Fruit fly (Drosophila melanogaster) whole organism, embryonic: Measurements from ENCODE around the gene alpha-Spec.

Experiments
- B-H2 ChIP-seq: fragments of 200-800 bp; sonication (Bioruptor generic); optimal IDR thresholded peaks from 2 replicates; lab custom pipeline; 2018; ENCODE audit warnings: missing biosample characterization, mild to moderate bottlenecking, missing genetic modification characterization
- Bteb2 ChIP-seq: fragments of 200-800 bp; sonication (Bioruptor generic); optimal IDR thresholded peaks from 2 replicates; lab custom pipeline; 2016; ENCODE audit warnings: missing biosample characterization, missing genetic modification characterization
- C15 ChIP-seq: fragments of 200-800 bp; sonication (Bioruptor generic); IDR thresholded peaks from 3 replicates; pipeline ENCODE4 v1.3.6; 2022; ENCODE audit warnings: missing biosample characterization, missing genetic modification characterization
- CG10543 ChIP-seq: fragments of 200-800 bp; sonication (Bioruptor generic); optimal IDR thresholded peaks from 3 replicates; lab custom pipeline; 2017; ENCODE audit warnings: missing biosample characterization, mild to moderate bottlenecking, missing genetic modification characterization, moderate library complexity
- CG12769 ChIP-seq: fragments of 200-800 bp; sonication (Bioruptor generic); optimal IDR thresholded peaks from 2 replicates; lab custom pipeline; 2019; ENCODE audit warnings: missing biosample characterization, mild to moderate bottlenecking, missing genetic modification characterization, moderate library complexity
- CG13123 ChIP-seq: fragments of 200-800 bp; sonication (Bioruptor generic); optimal IDR thresholded peaks from 2 replicates; lab custom pipeline; 2016; ENCODE audit warnings: missing biosample characterization, missing genetic modification characterization
- CG13624 ChIP-seq: fragments of 200-800 bp; sonication (Bioruptor generic); optimal IDR thresholded peaks from 2 replicates; lab custom pipeline; 2016; ENCODE audit warnings: missing biosample characterization, missing genetic modification characterization
- CG13894 ChIP-seq: fragments of 200-800 bp; sonication (Bioruptor generic); optimal IDR thresholded peaks from 3 replicates; lab custom pipeline; 2018; ENCODE audit warnings: missing biosample characterization, mild to moderate bottlenecking, missing genetic modification characterization, moderate library complexity
- CG15269 ChIP-seq: fragments of 200-800 bp; sonication (Bioruptor generic); optimal IDR thresholded peaks from 2 replicates; lab custom pipeline; 2018; ENCODE audit warnings: missing biosample characterization, mild to moderate bottlenecking, missing genetic modification characterization, moderate library complexity
- CG17186 ChIP-seq: fragments of 200-800 bp; sonication (Bioruptor generic); optimal IDR thresholded peaks from 3 replicates; lab custom pipeline; 2017; ENCODE audit warnings: missing biosample characterization, missing genetic modification reagents, missing genetic modification characterization
- CG2199 ChIP-seq: fragments of 200-800 bp; sonication (Bioruptor generic); IDR thresholded peaks from 3 replicates; pipeline ENCODE4 v1.3.6; 2022; ENCODE audit warnings: missing biosample characterization, missing genetic modification characterization
- CG2678 ChIP-seq: fragments of 200-800 bp; sonication (Bioruptor generic); optimal IDR thresholded peaks from 3 replicates; lab custom pipeline; 2019; ENCODE audit warnings: missing biosample characterization, mild to moderate bottlenecking, missing genetic modification characterization, moderate library complexity
- CG3995 ChIP-seq: fragments of 200-800 bp; sonication (Bioruptor generic); optimal IDR thresholded peaks from 3 replicates; lab custom pipeline; 2016; ENCODE audit warnings: missing biosample characterization, missing genetic modification characterization
- CG4328 ChIP-seq: fragments of 200-800 bp; sonication (Bioruptor generic); optimal IDR thresholded peaks from 3 replicates; lab custom pipeline; 2017; ENCODE audit warnings: missing biosample characterization, missing genetic modification reagents, missing genetic modification characterization
- CG7839 ChIP-seq: fragments of 200-800 bp; sonication (Bioruptor generic); optimal IDR thresholded peaks from 3 replicates; lab custom pipeline; 2018; ENCODE audit warnings: missing biosample characterization, mild to moderate bottlenecking, missing genetic modification characterization, moderate library complexity
- CG8924 ChIP-seq: fragments of 200-800 bp; optimal IDR thresholded peaks from 3 replicates; lab custom pipeline; 2019; ENCODE audit warnings: missing biosample characterization, mild to moderate bottlenecking, missing genetic modification characterization, moderate library complexity
- Doc3 ChIP-seq: fragments of 200-800 bp; sonication (Bioruptor generic); IDR thresholded peaks from 3 replicates; pipeline ENCODE4 v1.3.6; 2022; ENCODE audit warnings: missing biosample characterization, missing genetic modification characterization; ENCODE audit not compliant: partially characterized antibody
- Eip74EF ChIP-seq, 2 experiments: fragments of 200-800 bp in 1 of 2; fragments of >200 bp in 1 of 2; sonication (Bioruptor generic) in 1 of 2; optimal IDR thresholded peaks; 2 replicates each; lab custom pipeline; 2017 to 2019; ENCODE audit warnings: missing biosample characterization in 2 of 2, missing genetic modification characterization in 2 of 2, mild to moderate bottlenecking in 1 of 2, moderate library complexity in 1 of 2
- Sox102F ChIP-seq: fragments of 200-800 bp; sonication (Bioruptor generic); optimal IDR thresholded peaks from 2 replicates; lab custom pipeline; 2018; ENCODE audit warnings: missing biosample characterization, mild to moderate bottlenecking, missing genetic modification characterization, moderate library complexity
- Ssrp ChIP-seq: fragments of 200-800 bp; sonication (Bioruptor generic); optimal IDR thresholded peaks from 2 replicates; lab custom pipeline; 2018; ENCODE audit warnings: missing biosample characterization, mild to moderate bottlenecking, missing genetic modification characterization, moderate library complexity
- abd-A ChIP-seq: fragments of 200-800 bp; sonication (Bioruptor generic); optimal IDR thresholded peaks from 3 replicates; lab custom pipeline; 2019; ENCODE audit warnings: missing biosample characterization, mild to moderate bottlenecking, missing genetic modification characterization, moderate library complexity
- ato ChIP-seq: fragments of 200-800 bp; sonication (Bioruptor generic); IDR thresholded peaks from 2 replicates; pipeline ENCODE4 v1.3.6; 2022; ENCODE audit warnings: missing biosample characterization, missing genetic modification characterization; ENCODE audit not compliant: partially characterized antibody
- chif ChIP-seq, 2 experiments: fragments of 200-800 bp; sonication (Bioruptor generic); optimal IDR thresholded peaks; 3 replicates each; lab custom pipeline; 2016; ENCODE audit warnings: missing biosample characterization in 2 of 2, missing genetic modification characterization in 2 of 2
- chinmo ChIP-seq: fragments of 200-800 bp; sonication (Bioruptor generic); IDR thresholded peaks from 4 replicates; pipeline ENCODE4 v1.3.6; 2022; ENCODE audit warnings: missing biosample characterization, missing genetic modification characterization; ENCODE audit not compliant: partially characterized antibody
- ci ChIP-seq: fragments of 200-800 bp; sonication (Bioruptor generic); IDR thresholded peaks from 3 replicates; pipeline ENCODE4 v1.3.6; 2022; ENCODE audit warnings: missing biosample characterization, missing genetic modification characterization
- cwo ChIP-seq: fragments of 200-800 bp; sonication (Bioruptor generic); optimal IDR thresholded peaks from 3 replicates; lab custom pipeline; 2017; ENCODE audit warnings: missing biosample characterization, missing genetic modification characterization, mild to moderate bottlenecking, moderate library complexity, missing genetic modification reagents
- esg ChIP-seq: fragments of 200-800 bp; sonication (Bioruptor generic); conservative IDR thresholded peaks from 2 replicates; pipeline ENCODE4 v1.3.6; 2022; ENCODE audit warnings: missing biosample characterization, missing genetic modification characterization
- ftz-f1 ChIP-seq: fragments of 200-800 bp; sonication (Bioruptor generic); optimal IDR thresholded peaks from 2 replicates; lab custom pipeline; 2016; ENCODE audit warnings: missing biosample characterization, missing genetic modification characterization
- kni ChIP-seq: fragments of 200-800 bp; sonication (Bioruptor generic); optimal IDR thresholded peaks from 3 replicates; lab custom pipeline; 2017; ENCODE audit warnings: mild to moderate bottlenecking, missing biosample characterization, missing genetic modification reagents, missing genetic modification characterization
- mirr ChIP-seq: fragments of 200-800 bp; sonication (Bioruptor generic); optimal IDR thresholded peaks from 3 replicates; lab custom pipeline; 2018; ENCODE audit warnings: missing biosample characterization, mild to moderate bottlenecking, missing genetic modification characterization
- nom ChIP-seq: fragments of 200-800 bp; sonication (Bioruptor generic); optimal IDR thresholded peaks from 2 replicates; lab custom pipeline; 2017; ENCODE audit warnings: missing biosample characterization, missing genetic modification characterization, mild to moderate bottlenecking, moderate library complexity, missing genetic modification reagents
- oc ChIP-seq: fragments of 200-800 bp; sonication (Bioruptor generic); optimal IDR thresholded peaks from 2 replicates; lab custom pipeline; 2018; ENCODE audit warnings: missing biosample characterization, mild to moderate bottlenecking, missing genetic modification characterization, moderate library complexity
- otp ChIP-seq: fragments of 200-800 bp; sonication (Bioruptor generic); IDR thresholded peaks from 3 replicates; pipeline ENCODE4, ENCODE4 v1.3.6; 2022; ENCODE audit warnings: missing biosample characterization, missing genetic modification characterization
- pros ChIP-seq: fragments of 200-800 bp; sonication (Bioruptor generic); optimal IDR thresholded peaks from 3 replicates; lab custom pipeline; 2019; ENCODE audit warnings: missing biosample characterization, mild to moderate bottlenecking, missing genetic modification characterization, moderate library complexity
- rib ChIP-seq: fragments of 200-800 bp; sonication (Bioruptor generic); IDR thresholded peaks from 2 replicates; pipeline ENCODE4 v1.3.6; 2022; ENCODE audit warnings: missing biosample characterization, missing genetic modification characterization
- sd ChIP-seq: fragments of 200-800 bp; sonication (Bioruptor generic); optimal IDR thresholded peaks from 3 replicates; lab custom pipeline; 2018; ENCODE audit warnings: missing biosample characterization, mild to moderate bottlenecking, missing genetic modification characterization, moderate library complexity
- tll ChIP-seq, 2 experiments: fragments of 200-800 bp in 1 of 2; fragments of >200 bp in 1 of 2; sonication (Bioruptor generic) in 1 of 2; optimal IDR thresholded peaks; 2 replicates each; lab custom pipeline; 2017 to 2019; ENCODE audit warnings: missing biosample characterization in 2 of 2, missing genetic modification characterization in 2 of 2, mild to moderate bottlenecking in 1 of 2, moderate library complexity in 1 of 2
- vfl ChIP-seq: fragments of 200-800 bp; sonication (Bioruptor generic); optimal IDR thresholded peaks from 2 replicates; lab custom pipeline; 2016; ENCODE audit warnings: missing biosample characterization, missing genetic modification characterization
- wor ChIP-seq: fragments of 200-800 bp; sonication (Bioruptor generic); IDR thresholded peaks from 2 replicates; pipeline ENCODE4 v1.3.6; 2022; ENCODE audit warnings: missing biosample characterization, missing genetic modification characterization
- zfh2 ChIP-seq: fragments of 200-800 bp; sonication (Bioruptor generic); optimal IDR thresholded peaks from 2 replicates; lab custom pipeline; 2016; ENCODE audit warnings: missing biosample characterization, missing genetic modification characterization

The alpha-Spec gene

DNA sequence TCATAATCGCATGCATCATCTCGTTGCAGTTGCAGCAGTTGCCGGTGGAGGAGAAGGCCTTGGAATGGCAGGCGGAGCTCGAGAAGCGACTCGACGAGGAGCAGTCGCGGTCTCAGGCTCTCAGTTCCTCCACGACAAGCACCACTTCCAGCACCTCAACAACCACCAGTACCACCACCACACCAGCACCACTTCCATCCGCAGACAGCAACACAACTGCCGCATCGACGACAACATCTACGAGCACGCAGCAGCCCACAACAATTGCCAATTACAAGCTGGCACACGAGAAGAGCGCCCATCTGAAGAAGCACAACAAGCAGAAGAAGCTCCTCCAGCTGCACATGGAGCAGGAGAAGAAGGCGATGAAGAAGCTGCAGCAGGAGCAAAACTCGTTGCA lies 27.2 kb upstream of the alpha-Spec start:
- TF ChIP-seq vfl (GFP tag; lab: Kevin White, UChicago) (no peak), nom (GFP tag; lab: Kevin White, UChicago) (peak; percentile 19)

DNA sequence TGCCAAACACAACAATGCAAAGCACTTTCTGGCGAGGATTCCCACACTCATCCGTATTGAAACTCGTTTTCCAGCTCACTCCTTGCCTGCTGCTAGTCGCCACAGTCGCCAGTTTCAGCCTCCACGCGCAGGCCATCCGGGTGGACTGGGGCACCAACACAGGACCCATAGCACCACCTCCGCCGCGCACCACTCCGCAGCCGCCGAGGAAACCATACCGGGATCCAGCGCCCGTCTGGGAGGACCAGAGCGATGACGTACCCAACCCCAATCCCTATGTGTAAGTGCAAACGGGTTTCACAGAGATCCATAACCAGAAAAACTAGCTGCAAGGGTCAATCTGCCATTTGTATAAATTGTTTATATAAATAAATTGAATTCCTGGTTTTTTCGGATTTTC lies 26.0 kb upstream of the alpha-Spec start:
- TF ChIP-seq CG7839 (tag; lab: Kevin White, UChicago) (no peak), CG13123 (GFP tag; lab: Kevin White, UChicago) (no peak), Ssrp (tag; lab: Kevin White, UChicago) (no peak), nom (GFP tag; lab: Kevin White, UChicago) (peak; percentile 42), chif (GFP tag; optimal IDR thresholded peaks at IDR 0.05; lab: Kevin White, UChicago) (no peak)

DNA sequence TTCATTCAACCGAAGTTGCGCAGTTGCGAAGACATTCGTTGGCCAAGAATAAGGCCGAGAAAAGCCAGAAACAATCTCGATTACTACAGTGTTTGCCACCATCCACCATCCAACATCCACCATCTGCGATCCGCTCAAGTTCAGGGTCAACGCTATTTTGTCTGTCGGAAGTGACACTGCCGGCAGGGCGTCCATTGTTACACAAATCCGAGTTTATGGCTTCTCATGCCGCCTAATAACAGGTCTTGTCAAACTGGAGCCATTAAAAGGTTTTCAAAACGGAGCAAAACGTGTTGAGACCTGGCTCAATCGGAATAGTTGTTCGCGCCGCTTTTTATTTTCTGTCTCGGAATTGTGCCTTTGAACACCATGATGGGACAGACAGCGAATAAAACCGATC lies 23.7 kb upstream of the alpha-Spec start:
- TF ChIP-seq Bteb2 (GFP tag; lab: Kevin White, UChicago) (no peak), kni (GFP tag; lab: Kevin White, UChicago) (peak; percentile 48), Eip74EF (GFP tag; optimal IDR thresholded peaks at IDR 0.05; lab: Kevin White, UChicago) (peak in 1 of 2 experiments; percentile 98), CG4328 (no peak), cwo (peak; percentile 25), B-H2 (GFP tag; lab: Kevin White, UChicago) (peak; percentile 35), mirr (GFP tag; lab: Kevin White, UChicago) (peak; percentile 20), Doc3 (GFP tag; lab: Robert Waterston, UW) (no peak), CG15269 (tag; lab: Kevin White, UChicago) (peak; percentile 67), CG13624 (GFP tag; lab: Kevin White, UChicago) (no peak), C15 (GFP tag; lab: Robert Waterston, UW) (no peak), abd-A (tag; lab: Kevin White, UChicago) (peak; percentile 98), CG2199 (GFP tag; lab: Robert Waterston, UW) (0 out of 3 replicates have a peak, but pooled peaks have one; percentile 23), CG12769 (tag; lab: Kevin White, UChicago) (peak; percentile 53), ci (no peak), esg (GFP tag; lab: Robert Waterston, UW) (no peak), otp (no peak), rib (GFP tag; lab: Robert Waterston, UW) (no peak), Sox102F (GFP tag; lab: Kevin White, UChicago) (peak; percentile 7), pros (GFP tag; lab: Kevin White, UChicago) (peak; percentile 5), ato (no peak), sd (peak; percentile 60), zfh2 (GFP tag; lab: Kevin White, UChicago) (no peak), CG2678 (tag; lab: Kevin White, UChicago) (no peak), CG13894 (peak; percentile 59), wor (GFP tag; lab: Robert Waterston, UW) (no peak), CG17186 (GFP tag; lab: Kevin White, UChicago) (no peak), CG10543 (GFP tag; lab: Kevin White, UChicago) (peak; percentile 10), oc (tag; lab: Kevin White, UChicago) (peak; percentile 89), chinmo (GFP tag; lab: Robert Waterston, UW) (peak; percentile 96), CG8924 (tag; lab: Kevin White, UChicago) (no peak), ftz-f1 (GFP tag; lab: Kevin White, UChicago) (peak; percentile 55), tll (GFP tag; optimal IDR thresholded peaks at IDR 0.05; lab: Kevin White, UChicago) (no peak), CG3995 (GFP tag; lab: Kevin White, UChicago) (no peak)
